Fruit fly (Drosophila melanogaster) whole organism, embryonic: ENCODE measurements around the gene OS9.

Source experiments
- Asciz ChIP-seq: fragments of 200-800 bp; sonication (Bioruptor generic); optimal IDR thresholded peaks from 2 replicates; lab custom pipeline; 2017; ENCODE audit warnings: missing biosample characterization, mild to moderate bottlenecking, missing genetic modification characterization, missing genetic modification reagents
- Blimp-1 ChIP-seq: fragments of 200-800 bp; sonication (Bioruptor generic); optimal IDR thresholded peaks from 3 replicates; lab custom pipeline; 2018; ENCODE audit warnings: missing biosample characterization, missing genetic modification characterization, mild to moderate bottlenecking, moderate library complexity, missing genetic modification reagents
- CG1233 ChIP-seq: fragments of 200-800 bp; sonication (Bioruptor generic); optimal IDR thresholded peaks from 4 replicates; lab custom pipeline; 2018; ENCODE audit warnings: missing biosample characterization, mild to moderate bottlenecking, missing genetic modification characterization
- CG13894 ChIP-seq: fragments of 200-800 bp; sonication (Bioruptor generic); optimal IDR thresholded peaks from 3 replicates; lab custom pipeline; 2018; ENCODE audit warnings: missing biosample characterization, mild to moderate bottlenecking, missing genetic modification characterization, moderate library complexity
- CG14860 ChIP-seq: fragments of 200-800 bp; sonication (Bioruptor generic); IDR thresholded peaks from 3 replicates; pipeline ENCODE4 v1.3.6; 2022; ENCODE audit warnings: missing biosample characterization, missing genetic modification characterization; ENCODE audit not compliant: partially characterized antibody
- CG1602 ChIP-seq: fragments of 200-800 bp; sonication (Bioruptor generic); optimal IDR thresholded peaks from 3 replicates; lab custom pipeline; 2016; ENCODE audit warnings: missing biosample characterization, missing genetic modification characterization
- CG16815 ChIP-seq: fragments of 200-800 bp; sonication (Bioruptor generic); optimal IDR thresholded peaks from 3 replicates; lab custom pipeline; 2017; ENCODE audit warnings: missing biosample characterization, mild to moderate bottlenecking, missing genetic modification characterization
- CG17568 ChIP-seq: fragments of 200-800 bp; sonication (Bioruptor generic); optimal IDR thresholded peaks from 2 replicates; lab custom pipeline; 2018; ENCODE audit warnings: missing biosample characterization, mild to moderate bottlenecking, missing genetic modification characterization, moderate library complexity
- CG18011 ChIP-seq: fragments of 200-800 bp; sonication (Bioruptor generic); optimal IDR thresholded peaks from 2 replicates; lab custom pipeline; 2017; ENCODE audit warnings: missing biosample characterization, missing genetic modification characterization, mild to moderate bottlenecking, moderate library complexity, missing genotype
- CG2678 ChIP-seq: fragments of 200-800 bp; sonication (Bioruptor generic); optimal IDR thresholded peaks from 3 replicates; lab custom pipeline; 2019; ENCODE audit warnings: missing biosample characterization, mild to moderate bottlenecking, missing genetic modification characterization, moderate library complexity
- CG4404 ChIP-seq: fragments of 200-800 bp; sonication (Bioruptor generic); IDR thresholded peaks from 2 replicates; pipeline ENCODE4 v1.3.6; 2022; ENCODE audit warnings: missing biosample characterization, missing genetic modification characterization
- CG6791 ChIP-seq: fragments of 200-800 bp; sonication (Bioruptor generic); IDR thresholded peaks from 3 replicates; pipeline ENCODE4 v1.3.6; 2022; ENCODE audit warnings: missing biosample characterization, missing genetic modification characterization; ENCODE audit not compliant: partially characterized antibody
- CTCF ChIP-seq: fragments of 200-800 bp; sonication (Bioruptor generic); optimal IDR thresholded peaks from 2 replicates; lab custom pipeline; 2017; ENCODE audit warnings: missing biosample characterization, mild to moderate bottlenecking, missing genetic modification characterization, moderate library complexity
- CkIIα-i1 ChIP-seq: fragments of 200-800 bp; sonication (Bioruptor generic); IDR thresholded peaks from 2 replicates; pipeline ENCODE4 v1.3.6; 2022; ENCODE audit warnings: missing biosample characterization, missing genetic modification characterization
- D19A ChIP-seq: fragments of 200-800 bp; optimal IDR thresholded peaks from 3 replicates; lab custom pipeline; 2019; ENCODE audit warnings: missing biosample characterization, mild to moderate bottlenecking, missing genetic modification characterization, moderate library complexity
- Dbx ChIP-seq: fragments of 200-800 bp; sonication (Bioruptor generic); IDR thresholded peaks from 3 replicates; pipeline ENCODE4 v1.3.6; 2022; ENCODE audit warnings: missing biosample characterization, missing genetic modification characterization
- E2f2 ChIP-seq: fragments of 200-800 bp; sonication (Bioruptor generic); IDR thresholded peaks from 2 replicates; pipeline ENCODE4 v1.3.6; 2022; ENCODE audit warnings: missing biosample characterization, missing genetic modification characterization
- Ets97D ChIP-seq: fragments of 200-800 bp; sonication (Bioruptor generic); optimal IDR thresholded peaks from 3 replicates; lab custom pipeline; 2016; ENCODE audit warnings: missing biosample characterization, missing genetic modification characterization
- Fer1 ChIP-seq: fragments of 200-800 bp; sonication (Bioruptor generic); optimal IDR thresholded peaks from 2 replicates; lab custom pipeline; 2017; ENCODE audit warnings: missing biosample characterization, mild to moderate bottlenecking, missing genetic modification characterization
- H2.0 ChIP-seq: fragments of 200-800 bp; sonication (Bioruptor generic); IDR thresholded peaks from 2 replicates; pipeline ENCODE4 v1.3.6; 2022; ENCODE audit warnings: missing biosample characterization, missing genetic modification characterization
- HLHmδ ChIP-seq: fragments of 200-800 bp; sonication (Bioruptor generic); optimal IDR thresholded peaks from 2 replicates; lab custom pipeline; 2018; ENCODE audit warnings: missing biosample characterization, mild to moderate bottlenecking, missing genetic modification characterization, moderate library complexity
- Med ChIP-seq: fragments of 200-800 bp; sonication (Bioruptor generic); peaks from one replicate; lab custom pipeline; 2016; ENCODE audit warnings: missing biosample characterization, missing genetic modification characterization, mild to moderate bottlenecking, inconsistent platforms, moderate library complexity
- TFAM ChIP-seq: fragments of 200-800 bp; sonication (Bioruptor generic); optimal IDR thresholded peaks from 2 replicates; lab custom pipeline; 2017; ENCODE audit warnings: missing biosample characterization, missing genetic modification characterization, inconsistent platforms
- Tbp ChIP-seq: fragments of >200 bp; optimal IDR thresholded peaks from 2 replicates; lab custom pipeline; 2018; ENCODE audit warnings: missing biosample characterization, missing genetic modification characterization
- abd-A ChIP-seq: fragments of 200-800 bp; sonication (Bioruptor generic); optimal IDR thresholded peaks from 3 replicates; lab custom pipeline; 2019; ENCODE audit warnings: missing biosample characterization, mild to moderate bottlenecking, missing genetic modification characterization, moderate library complexity
- chinmo ChIP-seq: fragments of 200-800 bp; sonication (Bioruptor generic); IDR thresholded peaks from 4 replicates; pipeline ENCODE4 v1.3.6; 2022; ENCODE audit warnings: missing biosample characterization, missing genetic modification characterization; ENCODE audit not compliant: partially characterized antibody
- dmrt99B ChIP-seq: fragments of 200-800 bp; sonication (Bioruptor generic); optimal IDR thresholded peaks from 2 replicates; lab custom pipeline; 2018; ENCODE audit warnings: missing biosample characterization, mild to moderate bottlenecking, missing genetic modification characterization, moderate library complexity
- dpn ChIP-seq, 2 experiments: fragments of 200-800 bp; sonication (Bioruptor generic); optimal IDR thresholded peaks; 3 replicates each; lab custom pipeline; 2016; ENCODE audit warnings: missing biosample characterization in 2 of 2, missing genetic modification characterization in 2 of 2
- gsb-n ChIP-seq: fragments of 200-800 bp; sonication (Bioruptor generic); optimal IDR thresholded peaks from 3 replicates; lab custom pipeline; 2018; ENCODE audit warnings: missing biosample characterization, mild to moderate bottlenecking, missing genetic modification characterization
- her ChIP-seq: fragments of 200-800 bp; sonication (Bioruptor generic); optimal IDR thresholded peaks from 2 replicates; lab custom pipeline; 2016; ENCODE audit warnings: missing biosample characterization, missing genetic modification characterization
- ken ChIP-seq: fragments of 200-800 bp; sonication (Bioruptor generic); IDR thresholded peaks from 3 replicates; pipeline ENCODE4 v1.3.6; 2022; ENCODE audit warnings: missing biosample characterization, missing genetic modification characterization
- nom ChIP-seq: fragments of 200-800 bp; sonication (Bioruptor generic); optimal IDR thresholded peaks from 2 replicates; lab custom pipeline; 2017; ENCODE audit warnings: missing biosample characterization, missing genetic modification characterization, mild to moderate bottlenecking, moderate library complexity, missing genetic modification reagents
- p53 ChIP-seq: fragments of 200-800 bp; sonication (Bioruptor generic); optimal IDR thresholded peaks from 2 replicates; lab custom pipeline; 2016; ENCODE audit warnings: missing biosample characterization, missing genetic modification characterization
- peb ChIP-seq: fragments of 200-800 bp; sonication (Bioruptor generic); IDR thresholded peaks from 2 replicates; pipeline ENCODE4 v1.3.6; 2022; ENCODE audit warnings: missing biosample characterization, missing genetic modification characterization
- pho ChIP-seq: fragments of 200-800 bp; sonication (Bioruptor generic); optimal IDR thresholded peaks from 2 replicates; lab custom pipeline; 2016; ENCODE audit warnings: missing biosample characterization, missing genetic modification characterization
- rib ChIP-seq: fragments of 200-800 bp; sonication (Bioruptor generic); IDR thresholded peaks from 2 replicates; pipeline ENCODE4 v1.3.6; 2022; ENCODE audit warnings: missing biosample characterization, missing genetic modification characterization
- sd ChIP-seq: fragments of 200-800 bp; sonication (Bioruptor generic); optimal IDR thresholded peaks from 3 replicates; lab custom pipeline; 2018; ENCODE audit warnings: missing biosample characterization, mild to moderate bottlenecking, missing genetic modification characterization, moderate library complexity
- sens ChIP-seq: fragments of 200-800 bp; sonication (Bioruptor generic); peaks from one replicate; lab custom pipeline; 2016; ENCODE audit warnings: missing biosample characterization, missing genetic modification characterization
- sr ChIP-seq: fragments of 200-800 bp; sonication (Bioruptor generic); IDR thresholded peaks from 3 replicates; pipeline ENCODE4 v1.3.6; 2022; ENCODE audit warnings: missing biosample characterization, missing genetic modification characterization
- toy ChIP-seq: fragments of 200-800 bp; sonication (Bioruptor generic); IDR thresholded peaks from 2 replicates; pipeline ENCODE4 v1.3.6; 2022; ENCODE audit warnings: missing biosample characterization, missing genetic modification characterization

The OS9 gene

DNA sequence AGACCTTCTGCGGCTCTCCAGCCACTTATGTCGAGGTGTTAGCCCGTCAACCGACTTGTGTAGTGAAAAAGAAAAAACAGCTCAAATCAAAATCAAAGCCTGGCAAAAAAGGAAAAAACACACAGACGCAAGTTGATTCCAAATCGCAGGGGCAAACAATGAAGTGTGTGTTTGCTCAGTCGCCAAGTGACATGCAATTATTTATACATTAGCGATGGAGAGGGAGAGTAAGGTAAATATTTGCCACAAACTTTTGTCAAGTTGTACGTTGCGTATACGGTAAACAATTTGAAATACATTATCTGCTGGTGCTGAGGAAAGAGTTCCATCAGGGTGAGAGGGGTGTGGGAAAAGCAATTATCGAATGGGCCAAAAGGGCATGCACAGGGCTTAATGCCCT lies 31.8 kb upstream of the OS9 start (continued):
- TF ChIP-seq D19A (tag; lab: Kevin White, UChicago) (no peak), E2f2 (GFP tag; lab: Robert Waterston, UW) (no peak), Blimp-1 (GFP tag; lab: Kevin White, UChicago) (peak; percentile 48), CG18011 (no peak), Tbp (no peak), CG2678 (tag; lab: Kevin White, UChicago) (peak; percentile 34), ken (GFP tag; lab: Robert Waterston, UW) (0 out of 3 replicates have a peak, but pooled peaks have one; percentile 22), CG16815 (GFP tag; lab: Kevin White, UChicago) (no peak), CkIIα-i1 (GFP tag; lab: Robert Waterston, UW) (no peak), toy (GFP tag; lab: Robert Waterston, UW) (no peak), nom (no peak), TFAM (GFP tag; lab: Kevin White, UChicago) (no peak), Ets97D (no peak), gsb-n (tag; lab: Kevin White, UChicago) (no peak), dmrt99B (tag; lab: Kevin White, UChicago) (peak; percentile 16), peb (GFP tag; lab: Robert Waterston, UW) (no peak), CG17568 (GFP tag; lab: Kevin White, UChicago) (peak; percentile 15), dpn (GFP tag; optimal IDR thresholded peaks at IDR 0.05; lab: Kevin White, UChicago) (no peak), pho (no peak), CG1233 (GFP tag; lab: Kevin White, UChicago) (peak; percentile 1), CG14860 (GFP tag; lab: Robert Waterston, UW) (no peak), H2.0 (GFP tag; lab: Robert Waterston, UW) (no peak), sr (GFP tag; lab: Robert Waterston, UW) (no peak), Asciz (GFP tag; lab: Kevin White, UChicago) (peak; percentile 72), CG1602 (GFP tag; lab: Kevin White, UChicago) (no peak), HLHmδ (GFP tag; lab: Kevin White, UChicago) (peak; percentile 18), Fer1 (peak; percentile 13)

DNA sequence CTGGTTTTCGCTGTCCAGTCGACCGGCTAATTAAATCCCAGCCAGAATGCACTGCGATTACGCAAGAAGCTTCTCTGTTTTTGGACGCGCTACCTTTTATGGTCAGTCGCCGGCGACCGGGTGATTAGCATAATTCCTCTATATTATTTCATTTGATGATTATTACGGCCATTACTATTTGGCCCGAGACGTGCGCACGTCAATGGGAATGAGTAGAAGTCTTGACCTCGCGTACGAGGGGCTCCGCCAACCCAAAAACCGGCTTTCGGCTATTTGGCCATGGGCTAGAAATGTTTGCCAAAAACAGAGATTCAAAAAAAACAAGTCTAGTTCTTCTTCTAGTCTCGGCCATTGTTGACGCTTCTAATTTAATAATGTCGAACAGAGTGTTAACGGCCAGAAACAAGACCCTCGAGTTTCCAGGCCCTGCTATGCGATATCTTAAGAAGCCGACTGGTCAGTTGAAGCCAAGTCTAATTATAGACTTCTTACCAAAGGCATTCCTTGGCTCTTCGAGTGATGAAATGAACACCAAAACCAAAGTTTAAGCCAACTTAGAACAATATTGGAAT lies 26.2 kb upstream of the OS9 start:
- peak; percentile 66 for TF ChIP-seq abd-A (tag; lab: Kevin White, UChicago)
- 0 out of 2 replicates have a peak, but pooled peaks have one; percentile 36 for TF ChIP-seq rib (GFP tag; lab: Robert Waterston, UW)
- peak; percentile 46 for TF ChIP-seq Med (GFP tag; lab: Kevin White, UChicago)
- no peak for TF ChIP-seq Dbx (GFP tag; lab: Robert Waterston, UW)
- TF ChIP-seq CG4404 (GFP tag; lab: Robert Waterston, UW), result no peak
- TF ChIP-seq sd (tag; lab: Kevin White, UChicago), result peak; percentile 75
- TF ChIP-seq her (GFP tag; lab: Kevin White, UChicago), result no peak
- peak; percentile 80; the same call in 1 of the 4 replicates for TF ChIP-seq chinmo
- peak; percentile 51 for TF ChIP-seq CG13894
- TF ChIP-seq, all 482 proteins: peak for 6

dm6 chr2L:19989658-19990362 lies 23.5 kb upstream of the OS9 start:
- TF ChIP-seq p53 (GFP tag; lab: Kevin White, UChicago) (no peak), CTCF (peak; percentile 84), D19A (tag; lab: Kevin White, UChicago) (peak; percentile 13), CG6791 (GFP tag; lab: Robert Waterston, UW) (0 out of 3 replicates have a peak, but pooled peaks have one; percentile 26), sens (GFP tag; lab: Kevin White, UChicago) (peak; percentile 1)
- TF ChIP-seq, all 482 proteins: peak for 4
